Worm (Caenorhabditis elegans) whole organism, L1 larva: ENCODE measurements around the gene F38B2.3.

ENCODE experiments used
- C34B4.2 ChIP-seq: sonication (generic microtip); optimal IDR thresholded peaks from 2 replicates; lab custom pipeline; 2017; ENCODE audit warnings: mild to moderate bottlenecking, missing genetic modification characterization, missing compliant biosample characterization
- F16B12.6 ChIP-seq: fragments of 150-350 bp; optimal IDR thresholded peaks from 2 replicates; lab custom pipeline; 2014; ENCODE audit warnings: missing biosample characterization, missing genetic modification characterization
- Y116A8C.19 ChIP-seq: sonication (generic microtip); optimal IDR thresholded peaks from 2 replicates; lab custom pipeline; 2016; ENCODE audit warnings: missing compliant biosample characterization, missing genetic modification characterization, borderline replicate concordance
- aha-1 ChIP-seq: fragments of 150-350 bp; optimal IDR thresholded peaks from 2 replicates; lab custom pipeline; 2014; ENCODE audit warnings: missing biosample characterization, missing genetic modification characterization
- alr-1 ChIP-seq: fragments of 200-800 bp; sonication (Bioruptor generic); optimal IDR thresholded peaks from 2 replicates; lab custom pipeline; 2018; ENCODE audit warnings: borderline replicate concordance, mild to moderate bottlenecking, missing genetic modification characterization, missing compliant biosample characterization
- ama-1 ChIP-seq: fragments of 150-350 bp; optimal IDR thresholded peaks from 2 replicates; lab custom pipeline; 2014
- ceh-63 ChIP-seq: fragments of 200-800 bp; sonication (Bioruptor generic); optimal IDR thresholded peaks from 2 replicates; lab custom pipeline; 2018; ENCODE audit warnings: mild to moderate bottlenecking, missing genetic modification characterization, missing compliant biosample characterization
- ceh-88 ChIP-seq: fragments of 200-800 bp; sonication (Bioruptor generic); IDR thresholded peaks from 2 replicates; pipeline ENCODE4 v1.3.6; 2022; ENCODE audit warnings: missing genetic modification characterization, missing compliant biosample characterization
- ceh-90 ChIP-seq: sonication (generic microtip); optimal IDR thresholded peaks from 2 replicates; lab custom pipeline; 2016; ENCODE audit warnings: missing genetic modification characterization, missing compliant biosample characterization
- ces-1 ChIP-seq: fragments of 150-350 bp; optimal IDR thresholded peaks from 2 replicates; lab custom pipeline; 2014; ENCODE audit warnings: missing biosample characterization, missing genetic modification reagents, missing genetic modification characterization
- dpl-1 ChIP-seq, 3 experiments: fragments of 150-350 bp in 2 of 3; sonication (generic microtip) in 1 of 3; optimal IDR thresholded peaks; 2 replicates each; lab custom pipeline; 2014 to 2017; ENCODE audit warnings: missing biosample characterization in 3 of 3, missing genetic modification characterization in 3 of 3, missing genetic modification reagents in 3 of 3
- efl-3 ChIP-seq: fragments of 200-800 bp; sonication (Bioruptor generic); optimal IDR thresholded peaks from 2 replicates; lab custom pipeline; 2018; ENCODE audit warnings: mild to moderate bottlenecking, missing genetic modification characterization, missing compliant biosample characterization
- egl-13 ChIP-seq: sonication (generic microtip); optimal IDR thresholded peaks from 2 replicates; lab custom pipeline; 2016; ENCODE audit warnings: missing genotype, missing genetic modification reagents, missing genetic modification characterization, missing compliant biosample characterization
- elt-2 ChIP-seq: sonication (generic microtip); optimal IDR thresholded peaks from 2 replicates; lab custom pipeline; 2016; ENCODE audit warnings: missing genetic modification characterization, mild to moderate bottlenecking, inconsistent platforms, missing compliant biosample characterization, missing genetic modification reagents
- fkh-10 ChIP-seq: sonication (generic microtip); optimal IDR thresholded peaks from 2 replicates; lab custom pipeline; 2017; ENCODE audit warnings: missing biosample characterization, missing genetic modification reagents, missing genetic modification characterization
- fkh-4 ChIP-seq: sonication (generic microtip); optimal IDR thresholded peaks from 2 replicates; lab custom pipeline; 2016; ENCODE audit warnings: missing compliant biosample characterization, missing genetic modification characterization, borderline replicate concordance
- grh-1 ChIP-seq: fragments of 200-800 bp; sonication (Bioruptor generic); IDR thresholded peaks from 2 replicates; pipeline ENCODE4 v1.3.6; 2022; ENCODE audit warnings: missing genetic modification reagents, missing genetic modification characterization, missing compliant biosample characterization
- hlh-17 ChIP-seq: fragments of 200-800 bp; sonication (Bioruptor generic); optimal IDR thresholded peaks from 2 replicates; lab custom pipeline; 2018; ENCODE audit warnings: missing genetic modification characterization, mild to moderate bottlenecking, missing compliant biosample characterization, moderate library complexity, borderline replicate concordance
- hlh-4 ChIP-seq: sonication (generic microtip); optimal IDR thresholded peaks from 2 replicates; lab custom pipeline; 2016; ENCODE audit warnings: mild to moderate bottlenecking, missing genetic modification characterization, missing compliant biosample characterization
- hpl-2 ChIP-seq: fragments of 150-350 bp; optimal IDR thresholded peaks from 2 replicates; lab custom pipeline; 2014; ENCODE audit warnings: missing biosample characterization, missing genetic modification reagents, missing genetic modification characterization
- irx-1 ChIP-seq: sonication (generic microtip); optimal IDR thresholded peaks from 2 replicates; lab custom pipeline; 2016; ENCODE audit warnings: missing genetic modification characterization, missing compliant biosample characterization
- isw-1 ChIP-seq: fragments of 200-800 bp; sonication (Bioruptor generic); IDR thresholded peaks from 2 replicates; pipeline ENCODE4 v1.3.6; 2022; ENCODE audit warnings: missing genetic modification characterization, missing compliant biosample characterization
- lin-14 ChIP-seq: fragments of 200-800 bp; sonication (Bioruptor generic); optimal IDR thresholded peaks from 2 replicates; lab custom pipeline; 2018; ENCODE audit warnings: mild to moderate bottlenecking, missing genetic modification characterization, moderate library complexity, missing compliant biosample characterization
- lin-15B ChIP-seq: fragments of 150-350 bp; sonication (generic microtip); optimal IDR thresholded peaks from 3 replicates; lab custom pipeline; 2014; ENCODE audit warnings: missing biosample characterization, missing genetic modification characterization
- lin-35 ChIP-seq, 2 experiments: fragments of 150-350 bp; optimal IDR thresholded peaks; 2 replicates each; lab custom pipeline; 2014; ENCODE audit warnings: missing biosample characterization in 2 of 2, missing genetic modification characterization in 2 of 2, missing genetic modification reagents in 2 of 2
- lin-39 ChIP-seq: fragments of 150-350 bp; optimal IDR thresholded peaks from 2 replicates; lab custom pipeline; 2014; ENCODE audit warnings: missing biosample characterization, missing genetic modification reagents, missing genetic modification characterization
- lir-3 ChIP-seq: sonication (generic microtip); optimal IDR thresholded peaks from 2 replicates; lab custom pipeline; 2016; ENCODE audit warnings: mild to moderate bottlenecking, missing genetic modification characterization, moderate library complexity, missing compliant biosample characterization; ENCODE audit not compliant: poor library complexity
- lsy-2 ChIP-seq, 2 experiments: fragments of 150-350 bp; optimal IDR thresholded peaks; 2 replicates each; lab custom pipeline; 2014; ENCODE audit warnings: missing biosample characterization in 2 of 2, missing genetic modification characterization in 2 of 2
- mdl-1 ChIP-seq, 2 experiments: fragments of 150-350 bp; optimal IDR thresholded peaks; 2 replicates each; lab custom pipeline; 2014 to 2017; ENCODE audit warnings: missing biosample characterization in 2 of 2, missing genetic modification characterization in 2 of 2, inconsistent platforms in 1 of 2
- nhr-11 ChIP-seq: fragments of 150-350 bp; optimal IDR thresholded peaks from 2 replicates; lab custom pipeline; 2014; ENCODE audit warnings: missing biosample characterization, missing genetic modification characterization
- nhr-12 ChIP-seq: sonication (generic microtip); optimal IDR thresholded peaks from 2 replicates; lab custom pipeline; 2017; ENCODE audit warnings: missing biosample characterization, missing genetic modification characterization
- nhr-19 ChIP-seq: fragments of 200-800 bp; sonication (Bioruptor generic); conservative IDR thresholded peaks from 2 replicates; pipeline ENCODE4 v1.3.6; 2022; ENCODE audit warnings: missing genetic modification characterization, missing compliant biosample characterization
- nhr-20 ChIP-seq: sonication (generic microtip); optimal IDR thresholded peaks from 2 replicates; lab custom pipeline; 2016; ENCODE audit warnings: mild to moderate bottlenecking, missing genetic modification characterization, missing compliant biosample characterization
- nhr-237 ChIP-seq: fragments of 150-350 bp; optimal IDR thresholded peaks from 2 replicates; lab custom pipeline; 2014; ENCODE audit warnings: missing biosample characterization, missing genetic modification characterization
- nhr-47 ChIP-seq: sonication (generic microtip); optimal IDR thresholded peaks from 2 replicates; lab custom pipeline; 2016; ENCODE audit warnings: mild to moderate bottlenecking, missing genetic modification characterization, moderate library complexity, missing compliant biosample characterization
- nhr-71 ChIP-seq: sonication (generic microtip); optimal IDR thresholded peaks from 2 replicates; lab custom pipeline; 2016; ENCODE audit warnings: mild to moderate bottlenecking, missing genetic modification characterization, moderate library complexity, missing compliant biosample characterization
- nhr-76 ChIP-seq: sonication (generic microtip); optimal IDR thresholded peaks from 2 replicates; lab custom pipeline; 2017; ENCODE audit warnings: missing biosample characterization, missing genetic modification characterization
- nhr-77 ChIP-seq: fragments of 150-350 bp; optimal IDR thresholded peaks from 2 replicates; lab custom pipeline; 2014; ENCODE audit warnings: missing biosample characterization, missing genetic modification characterization
- nhr-84 ChIP-seq: sonication (generic microtip); optimal IDR thresholded peaks from 2 replicates; lab custom pipeline; 2017; ENCODE audit warnings: missing biosample characterization, missing genetic modification characterization
- pag-3 ChIP-seq: sonication (generic microtip); optimal IDR thresholded peaks from 2 replicates; lab custom pipeline; 2017; ENCODE audit warnings: missing genetic modification characterization, mild to moderate bottlenecking, missing compliant biosample characterization, antibody characterized with exemption, borderline replicate concordance; ENCODE audit not compliant: insufficient read depth
- pax-3 ChIP-seq: fragments of 200-800 bp; sonication (Bioruptor generic); optimal IDR thresholded peaks from 2 replicates; lab custom pipeline; 2018; ENCODE audit warnings: mild to moderate bottlenecking, missing genetic modification characterization, moderate library complexity, missing compliant biosample characterization
- snpc-4 ChIP-seq: fragments of 150-350 bp; optimal IDR thresholded peaks from 2 replicates; lab custom pipeline; 2014; ENCODE audit warnings: missing biosample characterization, missing genetic modification characterization
- sptf-1 ChIP-seq: fragments of 150-350 bp; optimal IDR thresholded peaks from 2 replicates; lab custom pipeline; 2014; ENCODE audit warnings: missing biosample characterization, missing genetic modification characterization
- sup-37 ChIP-seq: fragments of 200-800 bp; sonication (Bioruptor generic); optimal IDR thresholded peaks from 2 replicates; lab custom pipeline; 2018; ENCODE audit warnings: mild to moderate bottlenecking, missing genetic modification characterization, missing compliant biosample characterization
- swsn-7 ChIP-seq: sonication (generic microtip); optimal IDR thresholded peaks from 2 replicates; lab custom pipeline; 2016; ENCODE audit warnings: missing genetic modification characterization, missing compliant biosample characterization
- tbx-2 ChIP-seq: sonication (generic microtip); optimal IDR thresholded peaks from 2 replicates; lab custom pipeline; 2016; ENCODE audit warnings: missing genetic modification characterization, missing compliant biosample characterization
- tlp-1 ChIP-seq: fragments of 150-350 bp; optimal IDR thresholded peaks from 2 replicates; lab custom pipeline; 2014; ENCODE audit warnings: missing biosample characterization, missing genetic modification characterization
- unc-30 ChIP-seq: sonication (generic microtip); optimal IDR thresholded peaks from 2 replicates; lab custom pipeline; 2017; ENCODE audit warnings: missing biosample characterization, missing genetic modification characterization
- unc-62 ChIP-seq: fragments of 150-350 bp; optimal IDR thresholded peaks from 2 replicates; lab custom pipeline; 2014; ENCODE audit warnings: missing biosample characterization, missing genetic modification reagents, missing genetic modification characterization
- unc-98 ChIP-seq: fragments of 200-800 bp; sonication (Bioruptor generic); IDR thresholded peaks from 2 replicates; pipeline ENCODE4 v1.3.6; 2022; ENCODE audit warnings: missing genetic modification characterization, missing compliant biosample characterization
- zag-1 ChIP-seq: fragments of 150-350 bp; optimal IDR thresholded peaks from 2 replicates; lab custom pipeline; 2014; ENCODE audit warnings: missing biosample characterization, missing genetic modification characterization
- ztf-11 ChIP-seq, 2 experiments: sonication (generic microtip); optimal IDR thresholded peaks; 2 replicates each; lab custom pipeline; 2016 to 2017; ENCODE audit warnings: missing genetic modification characterization in 2 of 2, missing biosample characterization in 1 of 2, missing compliant biosample characterization in 1 of 2
- ztf-4 ChIP-seq: fragments of 150-350 bp; optimal IDR thresholded peaks from 2 replicates; lab custom pipeline; 2014; ENCODE audit warnings: missing biosample characterization, missing genetic modification characterization

The F38B2.3 gene

DNA sequence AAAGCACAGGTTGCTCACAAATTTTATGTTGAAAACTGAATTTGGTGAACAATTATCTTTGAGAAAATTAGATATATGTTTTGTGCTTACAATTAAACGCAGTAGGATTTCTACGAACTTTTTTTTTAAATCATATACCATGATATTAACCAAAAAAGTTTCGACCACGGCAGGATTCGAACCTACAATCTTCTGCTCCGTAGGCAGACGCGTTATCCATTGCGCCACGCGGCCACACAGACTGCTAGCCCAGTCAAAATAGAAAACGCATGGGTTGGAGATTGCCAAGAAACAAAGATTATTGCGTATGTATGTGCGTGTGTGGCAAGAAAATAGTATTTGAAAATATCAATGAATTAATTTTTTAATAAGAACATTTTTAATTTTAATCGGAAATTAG is 33.7 kb downstream of the F38B2.3 start:
- TF ChIP-seq nhr-76 (no peak), nhr-237 (tag; lab: Kevin White, UChicago) (no peak), lir-3 (peak; percentile 49), elt-2 (peak; percentile 28), lin-39 (tag; lab: Kevin White, UChicago) (no peak), irx-1 (peak; percentile 12), F16B12.6 (tag; lab: Kevin White, UChicago) (no peak), lin-35 (GFP tag; optimal IDR thresholded peaks at IDR 0.05; lab: Kevin White, UChicago) (peak in 1 of 2 experiments; percentile 60), efl-3 (GFP tag; lab: Kevin White, UChicago) (no peak), C34B4.2 (tag; lab: Kevin White, UChicago) (no peak), ces-1 (GFP tag; lab: Kevin White, UChicago) (no peak), nhr-20 (tag; lab: Kevin White, UChicago) (peak; percentile 65), ztf-11 (tag; optimal IDR thresholded peaks at IDR 0.05; lab: Kevin White, UChicago) (peak in 1 of 2 experiments; percentile 36), nhr-19 (peak; percentile 67), ama-1 (no peak), pag-3 (tag; lab: Kevin White, UChicago) (no peak), grh-1 (GFP tag; lab: Robert Waterston, UW) (no peak), fkh-10 (GFP tag; lab: Kevin White, UChicago) (no peak), sptf-1 (no peak), egl-13 (tag; lab: Kevin White, UChicago) (peak; percentile 27), tlp-1 (tag; lab: Kevin White, UChicago) (no peak), snpc-4 (tag; lab: Kevin White, UChicago) (peak; percentile 24), nhr-84 (tag; lab: Kevin White, UChicago) (no peak), lin-15B (tag; lab: Kevin White, UChicago) (no peak), sup-37 (GFP tag; lab: Kevin White, UChicago) (no peak), ceh-63 (GFP tag; lab: Kevin White, UChicago) (no peak), fkh-4 (tag; lab: Kevin White, UChicago) (no peak), ceh-90 (tag; lab: Kevin White, UChicago) (no peak), mdl-1 (tag; optimal IDR thresholded peaks at IDR 0.05; lab: Kevin White, UChicago) (peak in 1 of 2 experiments; percentile 60), Y116A8C.19 (tag; lab: Kevin White, UChicago) (no peak), ztf-4 (tag; lab: Kevin White, UChicago) (no peak), nhr-11 (no peak), lin-14 (GFP tag; lab: Kevin White, UChicago) (peak; percentile 68), hlh-17 (GFP tag; lab: Kevin White, UChicago) (no peak), isw-1 (GFP tag; lab: Robert Waterston, UW) (no peak), ceh-88 (peak; percentile 43; the same call in 1 of the 2 replicates), hlh-4 (tag; lab: Kevin White, UChicago) (no peak), unc-30 (tag; lab: Kevin White, UChicago) (no peak), unc-98 (GFP tag; lab: Robert Waterston, UW) (no peak), nhr-71 (tag; lab: Kevin White, UChicago) (peak; percentile 74), unc-62 (GFP tag; lab: Kevin White, UChicago) (no peak), tbx-2 (tag; lab: Kevin White, UChicago) (peak; percentile 36), lsy-2 (tag; optimal IDR thresholded peaks at IDR 0.05; lab: Kevin White, UChicago) (peak; percentile 36 to 59), nhr-47 (tag; lab: Kevin White, UChicago) (peak; percentile 74), pax-3 (no peak), zag-1 (tag; lab: Kevin White, UChicago) (no peak), hpl-2 (GFP tag; lab: Kevin White, UChicago) (no peak), alr-1 (tag; lab: Kevin White, UChicago) (no peak), swsn-7 (peak; percentile 61), dpl-1 (GFP tag; optimal IDR thresholded peaks at IDR 0.05; lab: Kevin White, UChicago) (peak in 1 of 3 experiments; percentile 15), nhr-12 (tag; lab: Kevin White, UChicago) (no peak), nhr-77 (tag; lab: Kevin White, UChicago) (peak; percentile 1), aha-1 (tag; lab: Kevin White, UChicago) (no peak)
